Fruit fly (Drosophila melanogaster) whole organism, adult: Measurements from ENCODE around the gene CG33667.
"Not testable (repeated sequence)": the region's sequence is repeated elsewhere in the genome, so short reads cannot be mapped to it uniquely, and the experiment has no call there.

ENCODE experiments used
- CG12768 ChIP-seq: fragments of 200-800 bp; sonication (Bioruptor generic); optimal IDR thresholded peaks from 2 replicates; lab custom pipeline; 2017; ENCODE audit warnings: missing biosample characterization, missing genetic modification characterization, mild to moderate bottlenecking, moderate library complexity, missing genetic modification reagents
- CG14711 ChIP-seq: fragments of 200-800 bp; sonication (Bioruptor generic); optimal IDR thresholded peaks from 2 replicates; lab custom pipeline; 2018; ENCODE audit warnings: missing biosample characterization, mild to moderate bottlenecking, missing genetic modification characterization, moderate library complexity
- CG1620 ChIP-seq: fragments of 200-800 bp; sonication (Bioruptor generic); optimal IDR thresholded peaks from 2 replicates; lab custom pipeline; 2016; ENCODE audit warnings: missing biosample characterization, missing genetic modification characterization
- CG33017 ChIP-seq: fragments of 200-800 bp; sonication (Bioruptor generic); optimal IDR thresholded peaks from 2 replicates; lab custom pipeline; 2018; ENCODE audit warnings: missing biosample characterization, mild to moderate bottlenecking, missing genetic modification characterization, moderate library complexity
- CG5204 ChIP-seq: fragments of 200-800 bp; sonication (Bioruptor generic); optimal IDR thresholded peaks from 2 replicates; lab custom pipeline; 2016; ENCODE audit warnings: missing biosample characterization, missing genetic modification characterization
- CG7101 ChIP-seq: fragments of 200-800 bp; sonication (Bioruptor generic); optimal IDR thresholded peaks from 2 replicates; lab custom pipeline; 2018; ENCODE audit warnings: missing biosample characterization, mild to moderate bottlenecking, missing genetic modification characterization, moderate library complexity
- Clk ChIP-seq: fragments of 200-800 bp; sonication (Bioruptor generic); optimal IDR thresholded peaks from 2 replicates; lab custom pipeline; 2017; ENCODE audit warnings: missing biosample characterization, missing genetic modification characterization
- Crg-1 ChIP-seq: fragments of 200-800 bp; sonication (Bioruptor generic); optimal IDR thresholded peaks from 2 replicates; lab custom pipeline; 2016; ENCODE audit warnings: missing biosample characterization, missing genetic modification characterization
- Hr96 ChIP-seq: fragments of 200-800 bp; sonication (Bioruptor generic); optimal IDR thresholded peaks from 2 replicates; lab custom pipeline; 2016; ENCODE audit warnings: missing biosample characterization, missing genetic modification characterization
- Mnt ChIP-seq: fragments of 200-800 bp; sonication (Bioruptor generic); optimal IDR thresholded peaks from 2 replicates; lab custom pipeline; 2016; ENCODE audit warnings: missing biosample characterization, mild to moderate bottlenecking, missing genetic modification characterization
- bab1 ChIP-seq: fragments of 200-800 bp; sonication (Bioruptor generic); optimal IDR thresholded peaks from 3 replicates; lab custom pipeline; 2019; ENCODE audit warnings: missing biosample characterization, mild to moderate bottlenecking, missing genetic modification characterization, moderate library complexity
- cic ChIP-seq: fragments of 200-800 bp; sonication (Bioruptor generic); optimal IDR thresholded peaks from 2 replicates; lab custom pipeline; 2017; ENCODE audit warnings: missing biosample characterization, mild to moderate bottlenecking, missing genetic modification characterization, moderate library complexity
- cnc ChIP-seq, 2 experiments: fragments of >200 bp; optimal IDR thresholded peaks; 2 replicates each; lab custom pipeline; 2017
- kay ChIP-seq: fragments of 200-800 bp; sonication (Bioruptor generic); peaks from one replicate; lab custom pipeline; 2016; ENCODE audit warnings: missing biosample characterization, missing genetic modification characterization, borderline replicate concordance
- ovo ChIP-seq: fragments of 200-800 bp; sonication (Bioruptor generic); optimal IDR thresholded peaks from 2 replicates; lab custom pipeline; 2016; ENCODE audit warnings: missing biosample characterization, missing genetic modification characterization
- tj ChIP-seq: fragments of 200-800 bp; sonication (Bioruptor generic); optimal IDR thresholded peaks from 3 replicates; lab custom pipeline; 2017; ENCODE audit warnings: missing biosample characterization, mild to moderate bottlenecking, missing genetic modification characterization, moderate library complexity
- toe ChIP-seq: fragments of 200-800 bp; sonication (Bioruptor generic); optimal IDR thresholded peaks from 2 replicates; lab custom pipeline; 2016; ENCODE audit warnings: missing biosample characterization, missing genetic modification characterization

The CG33667 gene

dm6 chrX:6472278-6472677 lies at the start of gene CG33667:
Gene CG33667 (minus strand): TSS chrX:6472378.
- TF ChIP-seq CG12768, tj, Hr96 (GFP tag; lab: Kevin White, UChicago): not testable (repeated sequence)

dm6 chrX:6513193-6513592 lies 41.0 kb upstream of the CG33667 start:
- TF ChIP-seq cnc (optimal IDR thresholded peaks at IDR 0.05; lab: Kevin White, UChicago) (no peak), CG7101 (tag; lab: Kevin White, UChicago) (no peak), CG14711 (tag; lab: Kevin White, UChicago) (no peak)

dm6 chrX:6478749-6479148 lies 6.6 kb upstream of the CG33667 start, which contains the start of gene CG33665:
Gene CG33665 (minus strand): TSS chrX:6478849.
- TF ChIP-seq Crg-1, bab1, CG5204 (GFP tag; lab: Kevin White, UChicago): not testable (repeated sequence)

- not testable (repeated sequence) for TF ChIP-seq Mnt (GFP tag; lab: Kevin White, UChicago); ovo; kay (GFP tag; lab: Kevin White, UChicago)
Observed at dm6 chrX:6476867-6477266, 4.7 kb upstream of the CG33667 start, which contains the start of gene CG33666. Gene CG33666 (minus strand): TSS chrX:6476967.

- TF ChIP-seq kay (GFP tag; lab: Kevin White, UChicago) (no peak), CG33017 (tag; lab: Kevin White, UChicago) (no peak), toe (GFP tag; lab: Kevin White, UChicago) (no peak), Hr96 (GFP tag; lab: Kevin White, UChicago) (no peak)
Observed at dm6 chrX:6457888-6458287, 14.3 kb downstream of the CG33667 start.

- TF ChIP-seq Mnt (GFP tag; lab: Kevin White, UChicago) (no peak), cic (GFP tag; lab: Kevin White, UChicago) (no peak), bab1 (GFP tag; lab: Kevin White, UChicago) (no peak), Crg-1 (GFP tag; lab: Kevin White, UChicago) (no peak), CG33017 (tag; lab: Kevin White, UChicago) (no peak), ovo (no peak), tj (GFP tag; lab: Kevin White, UChicago) (no peak), kay (GFP tag; lab: Kevin White, UChicago) (no peak), CG5204 (GFP tag; lab: Kevin White, UChicago) (no peak), Clk (GFP tag; lab: Kevin White, UChicago) (no peak), cnc (optimal IDR thresholded peaks at IDR 0.05; lab: Kevin White, UChicago) (no peak), CG1620 (no peak), CG12768 (GFP tag; lab: Kevin White, UChicago) (no peak), Hr96 (GFP tag; lab: Kevin White, UChicago) (no peak)
Observed at dm6 chrX:6439495-6439894, 32.7 kb downstream of the CG33667 start.
